Fruit fly (Drosophila melanogaster): ENCODE data around the gene CG33110.

The CG33110 gene

DNA sequence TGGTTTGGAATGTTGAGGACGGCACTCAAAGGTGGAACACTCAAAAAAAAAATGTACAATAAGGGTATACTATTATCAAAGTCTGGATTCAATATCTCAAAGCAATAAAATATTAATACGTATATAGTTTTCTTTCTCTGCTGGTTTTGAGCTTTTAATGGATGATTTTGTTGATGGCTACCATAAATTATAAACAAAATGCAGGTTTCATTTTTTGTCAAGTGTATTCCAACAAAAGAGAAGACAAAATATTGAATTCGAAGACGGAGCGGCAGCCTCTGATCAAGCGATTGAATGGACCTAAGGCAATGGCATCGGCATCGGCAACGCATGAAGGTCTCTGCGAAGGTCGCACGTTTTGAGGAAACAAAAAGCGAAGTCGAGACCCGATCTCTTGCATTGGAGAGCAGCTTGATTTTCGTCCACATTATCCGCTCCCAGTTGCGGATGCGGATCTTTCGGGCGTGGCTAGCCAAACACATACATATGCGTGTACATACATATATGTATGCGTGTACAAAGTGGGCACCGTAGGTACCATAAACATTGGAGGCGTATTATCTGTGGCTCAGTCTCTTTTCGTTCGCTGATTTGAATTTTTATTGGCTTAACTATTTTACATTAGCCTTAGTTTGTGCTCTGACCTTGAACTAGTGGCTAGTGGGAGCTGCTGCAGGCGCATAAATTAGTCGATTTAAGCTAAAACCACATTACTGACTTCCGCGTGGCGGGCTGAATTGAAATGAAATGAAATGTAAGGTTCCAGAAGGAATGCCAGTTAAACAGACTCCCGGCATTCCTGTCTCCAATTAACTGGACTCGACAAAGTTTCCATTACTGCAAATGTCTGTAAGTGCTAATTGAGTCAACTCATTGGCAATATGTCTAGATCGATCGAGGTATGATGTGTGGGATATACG is 33.2 kb upstream of the CG33110 start (continued):
- TF ChIP-seq Abd-B (GFP tag; optimal IDR thresholded peaks at IDR 0.05) (no peak), Hnf4 (GFP tag; optimal IDR thresholded peaks at IDR 0.05) (peak; percentile 41), fru (GFP tag; optimal IDR thresholded peaks at IDR 0.05) (peak; percentile 66), CG32264 (GFP tag; optimal IDR thresholded peaks at IDR 0.05) (no peak)

DNA sequence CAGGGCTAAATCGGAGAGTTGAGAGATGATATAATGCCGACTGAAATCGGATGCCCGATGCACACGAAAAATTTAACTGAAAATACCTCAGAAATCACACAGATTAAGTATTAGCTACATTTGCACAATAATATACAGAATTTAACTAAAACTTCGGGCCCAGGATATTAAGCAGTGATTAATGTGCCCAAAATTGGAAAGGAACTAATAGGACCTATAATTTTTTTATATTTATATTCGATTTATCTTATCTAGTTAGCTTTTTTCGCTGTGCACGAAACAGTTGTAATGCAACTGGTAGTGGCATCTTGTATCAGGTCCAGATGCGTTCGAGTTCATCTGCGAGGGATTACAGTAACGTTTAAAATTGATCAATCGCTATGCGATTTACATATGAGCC is 31.1 kb upstream of the CG33110 start:
- TF ChIP-seq Rel (GFP tag; optimal IDR thresholded peaks at IDR 0.05) (no peak), Rel (tag; optimal IDR thresholded peaks at IDR 0.05) (no peak), h (GFP tag; optimal IDR thresholded peaks at IDR 0.05) (peak; percentile 13), foxo (GFP tag; optimal IDR thresholded peaks at IDR 0.05) (peak in 1 of 2 experiments; percentile 14)

DNA sequence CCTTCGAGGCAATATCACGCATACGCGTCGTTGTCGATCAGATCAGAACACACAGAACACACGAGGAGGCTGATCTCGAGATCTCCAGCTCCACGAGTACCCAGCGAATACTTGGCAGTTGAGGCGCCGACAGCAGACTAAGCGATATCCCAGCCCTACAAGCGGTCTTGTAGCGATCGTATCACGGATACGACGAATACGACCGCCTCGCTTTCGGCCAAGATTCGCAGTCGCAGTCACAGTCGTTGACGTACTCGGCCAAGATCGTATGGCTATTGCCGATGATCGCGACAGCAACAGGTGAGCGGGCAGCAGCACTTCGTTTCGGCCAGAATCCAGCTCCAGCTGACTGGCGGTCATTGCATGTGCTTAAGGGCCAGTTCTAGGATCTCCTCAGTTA is 30.2 kb upstream of the CG33110 start, which contains the start of gene CG5326:
TSS of gene CG5326 (minus strand) at position 158 of the 400 bp plus-strand sequence.
- no peak for TF ChIP-seq foxo (GFP tag; optimal IDR thresholded peaks at IDR 0.05)
- peak; percentile 4 for TF ChIP-seq Hr83 (GFP tag; optimal IDR thresholded peaks at IDR 0.05; ENCODE audit: poor library complexity, severe bottlenecking)
- peak; percentile 7 for TF ChIP-seq Vsx2 (GFP tag; optimal IDR thresholded peaks at IDR 0.05; ENCODE audit: partially characterized antibody)

DNA sequence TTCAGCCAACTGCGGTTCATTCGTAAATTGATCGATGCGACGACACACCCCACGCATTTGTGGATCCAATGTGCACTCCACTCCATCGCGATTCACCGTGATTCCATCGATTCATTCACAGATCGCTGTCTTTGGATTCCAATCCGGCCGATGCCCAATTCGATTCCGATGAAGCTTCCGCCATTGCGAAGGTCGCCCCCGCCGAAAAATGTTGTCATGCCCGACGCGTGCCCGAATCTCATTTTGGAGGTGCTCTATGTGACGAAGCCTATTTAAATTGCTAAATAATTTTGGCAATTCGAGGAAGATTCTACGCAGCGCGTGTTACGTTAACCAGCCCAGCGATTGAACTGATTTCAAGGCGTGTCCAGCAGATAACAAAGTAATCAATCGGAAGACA is 29.3 kb upstream of the CG33110 start:
- no peak for TF ChIP-seq Myc (optimal IDR thresholded peaks at IDR 0.05)
- TF ChIP-seq woc (GFP tag; optimal IDR thresholded peaks at IDR 0.05): no peak
- no peak for TF ChIP-seq Hnf4 (GFP tag; optimal IDR thresholded peaks at IDR 0.05)
- TF ChIP-seq fru (GFP tag; optimal IDR thresholded peaks at IDR 0.05): no peak
- TF ChIP-seq CG32264 (GFP tag; optimal IDR thresholded peaks at IDR 0.05): no peak
- TF ChIP-seq Hr83 (GFP tag; optimal IDR thresholded peaks at IDR 0.05; ENCODE audit: poor library complexity, severe bottlenecking): no peak
- TF ChIP-seq Dif (GFP tag; optimal IDR thresholded peaks at IDR 0.05; ENCODE audit: partially characterized antibody): no peak
- no peak for TF ChIP-seq tai (GFP tag; optimal IDR thresholded peaks at IDR 0.05)
- no peak for TF ChIP-seq rgr (GFP tag; optimal IDR thresholded peaks at IDR 0.05)
- no peak for TF ChIP-seq dmrt93B (GFP tag; optimal IDR thresholded peaks at IDR 0.05)
- no peak for TF ChIP-seq Rel (GFP tag; optimal IDR thresholded peaks at IDR 0.05)
- TF ChIP-seq Rel (tag; optimal IDR thresholded peaks at IDR 0.05): no peak

DNA sequence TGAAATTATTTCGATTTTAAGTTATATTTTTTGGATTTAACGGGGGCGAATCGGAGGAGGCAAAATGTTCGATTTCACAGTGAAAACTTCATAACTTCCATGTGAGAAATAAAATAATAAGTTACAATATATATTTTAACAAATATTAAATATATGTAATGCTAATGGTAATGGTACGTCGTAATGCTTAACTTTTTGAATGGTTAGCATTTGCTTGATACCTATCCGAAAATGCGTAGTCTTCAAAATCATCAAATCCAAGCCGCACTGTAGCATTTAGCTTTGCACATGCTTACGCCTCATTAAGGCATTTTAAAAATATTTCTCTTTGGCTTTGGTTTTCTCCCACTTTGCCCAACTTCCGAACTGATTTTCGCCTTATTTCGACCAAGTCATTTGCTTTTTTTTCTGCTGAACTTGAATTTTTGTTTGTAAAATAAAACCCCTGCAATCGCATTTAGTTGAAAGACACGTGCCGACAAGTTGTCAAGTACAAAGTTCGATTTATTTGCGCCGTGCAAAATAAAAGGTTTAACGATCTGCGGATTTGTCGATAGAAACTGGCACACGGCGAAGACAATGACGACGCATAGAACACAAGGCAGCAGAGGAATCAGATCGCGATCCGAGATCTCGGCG is 27.1 kb upstream of the CG33110 start:
- no peak for TF ChIP-seq HLH106 (tag; optimal IDR thresholded peaks at IDR 0.05)
- TF ChIP-seq sv (GFP tag; optimal IDR thresholded peaks at IDR 0.05): no peak
- no peak for TF ChIP-seq N (GFP tag; optimal IDR thresholded peaks at IDR 0.05)
- no peak for TF ChIP-seq h (GFP tag; optimal IDR thresholded peaks at IDR 0.05)

DNA sequence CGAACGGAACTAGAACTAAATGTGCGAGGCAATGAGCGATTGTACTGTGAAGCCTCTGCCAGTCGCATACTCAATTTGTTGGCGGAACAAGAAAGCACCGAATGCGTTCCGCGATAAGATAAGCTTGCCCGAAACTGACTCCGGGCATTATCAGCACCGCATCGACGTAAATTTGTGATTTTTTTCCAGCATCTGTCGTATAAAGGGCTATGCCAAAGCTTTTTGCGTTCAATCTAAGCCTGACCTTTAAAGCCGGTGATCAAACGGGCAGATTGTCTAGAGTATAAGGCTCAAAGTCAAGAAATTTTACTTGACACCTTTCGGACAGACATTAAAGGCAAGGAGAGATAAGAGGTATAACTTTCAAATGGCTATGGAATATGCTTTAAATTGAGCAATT is 24.0 kb upstream of the CG33110 start:
- TF ChIP-seq Hr83 (GFP tag; optimal IDR thresholded peaks at IDR 0.05; ENCODE audit: poor library complexity, severe bottlenecking): no peak
- TF ChIP-seq Rel (GFP tag; optimal IDR thresholded peaks at IDR 0.05): no peak
- TF ChIP-seq Rel (tag; optimal IDR thresholded peaks at IDR 0.05): peak; percentile 61
- no peak for TF ChIP-seq lola (GFP tag; optimal IDR thresholded peaks at IDR 0.05)

DNA sequence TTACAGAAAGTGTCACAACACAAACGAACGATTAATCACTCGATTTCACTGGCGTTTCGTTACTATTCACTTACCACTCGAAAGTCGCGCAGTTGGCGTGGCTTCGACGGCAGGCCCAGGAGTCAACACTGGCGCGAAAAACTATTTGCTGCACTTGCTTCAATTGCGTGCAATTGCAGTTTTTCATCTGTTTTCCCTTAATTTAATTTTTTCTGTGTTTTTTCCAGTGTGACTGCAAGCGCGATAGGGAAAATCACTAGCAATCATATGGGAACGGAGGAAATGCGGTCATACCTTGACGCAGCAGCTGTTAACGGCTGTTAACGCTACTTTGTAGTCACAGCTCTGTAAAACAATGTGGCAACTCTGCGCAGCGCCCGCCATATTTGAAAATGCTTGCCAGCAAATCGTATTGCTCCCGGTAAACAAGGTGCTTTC is 22.4 kb upstream of the CG33110 start, which contains the start of gene AdipoR:
TSS of gene AdipoR (minus strand) at position 262 of the 438 bp plus-strand sequence.
- TF ChIP-seq Hnf4 (GFP tag; optimal IDR thresholded peaks at IDR 0.05): peak; percentile 11
- no peak for TF ChIP-seq Jra (GFP tag; optimal IDR thresholded peaks at IDR 0.05)
- peak; percentile 37 for TF ChIP-seq Sp1 (GFP tag; optimal IDR thresholded peaks at IDR 0.05)
- no peak for TF ChIP-seq Hr78 (GFP tag; optimal IDR thresholded peaks at IDR 0.05)
- TF ChIP-seq psq (GFP tag; optimal IDR thresholded peaks at IDR 0.05): no peak
- peak; percentile 32 for TF ChIP-seq rgr (GFP tag; optimal IDR thresholded peaks at IDR 0.05)
- no peak for TF ChIP-seq Rel (GFP tag; optimal IDR thresholded peaks at IDR 0.05)
- TF ChIP-seq Rel (tag; optimal IDR thresholded peaks at IDR 0.05): peak; percentile 78
- TF ChIP-seq h (GFP tag; optimal IDR thresholded peaks at IDR 0.05): peak; percentile 43
- TF ChIP-seq fru (GFP tag; optimal IDR thresholded peaks at IDR 0.05): peak; percentile 1
- TF ChIP-seq Dfd (GFP tag; optimal IDR thresholded peaks at IDR 0.05): no peak
- peak in 1 of 2 experiments; percentile 8 for TF ChIP-seq foxo (GFP tag; optimal IDR thresholded peaks at IDR 0.05)
- TF ChIP-seq OdsH (GFP tag; optimal IDR thresholded peaks at IDR 0.05): peak; percentile 11
